Worm (Caenorhabditis elegans) whole organism, late embryonic: ENCODE measurements around the gene C44B7.5.

ENCODE experiments used
- ama-1 ChIP-seq: fragments of 150-350 bp; optimal IDR thresholded peaks from 2 replicates; lab custom pipeline; 2014
- ceh-14 ChIP-seq: sonication (generic microtip); optimal IDR thresholded peaks from 2 replicates; lab custom pipeline; 2016; ENCODE audit warnings: missing genotype, missing genetic modification characterization, missing compliant biosample characterization
- ceh-22 ChIP-seq: sonication (generic microtip); optimal IDR thresholded peaks from 2 replicates; lab custom pipeline; 2017; ENCODE audit warnings: missing biosample characterization, missing genetic modification characterization
- nhr-11 ChIP-seq: fragments of 150-350 bp; optimal IDR thresholded peaks from 2 replicates; lab custom pipeline; 2014; ENCODE audit warnings: missing biosample characterization, missing genetic modification characterization
- pros-1 ChIP-seq: fragments of 150-350 bp; optimal IDR thresholded peaks from 2 replicates; lab custom pipeline; 2014; ENCODE audit warnings: missing biosample characterization, missing genetic modification reagents, missing genetic modification characterization
- unc-55 ChIP-seq: sonication (generic microtip); optimal IDR thresholded peaks from 2 replicates; lab custom pipeline; 2017; ENCODE audit warnings: missing biosample characterization, missing genetic modification reagents, missing genetic modification characterization
- ztf-16 ChIP-seq: sonication (generic microtip); optimal IDR thresholded peaks from 2 replicates; lab custom pipeline; 2017; ENCODE audit warnings: missing genetic modification characterization, missing compliant biosample characterization

- TF ChIP-seq unc-55, result no peak
- TF ChIP-seq pros-1 (tag; lab: Kevin White, UChicago), result no peak
- no peak for TF ChIP-seq ceh-22
- TF ChIP-seq nhr-11, result no peak
- TF ChIP-seq ama-1 (lab: Kevin White, UChicago), result no peak
- no peak for TF ChIP-seq ztf-16 (tag; lab: Kevin White, UChicago)
- no peak for TF ChIP-seq ceh-14 (tag; lab: Kevin White, UChicago)
Observed at ce11 chrII:6830923-6831322, 41.5 kb downstream of the C44B7.5 start.
